Worm (Caenorhabditis elegans) whole organism, late embryonic: ENCODE data around the gene chil-24.

Experiments used
- C08G9.2 ChIP-seq: sonication (generic microtip); optimal IDR thresholded peaks from 2 replicates; lab custom pipeline; 2016; ENCODE audit warnings: mild to moderate bottlenecking, missing genetic modification characterization, moderate library complexity, missing compliant biosample characterization
- C38D4.7 ChIP-seq: fragments of 200-800 bp; sonication (Bioruptor generic); optimal IDR thresholded peaks from 2 replicates; lab custom pipeline; 2018; ENCODE audit warnings: mild to moderate bottlenecking, missing genetic modification characterization, moderate library complexity, missing compliant biosample characterization
- F13H6.1 ChIP-seq: sonication (generic microtip); optimal IDR thresholded peaks from 2 replicates; lab custom pipeline; 2016; ENCODE audit warnings: missing genetic modification characterization, missing compliant biosample characterization
- K02D7.2 ChIP-seq: sonication (generic microtip); optimal IDR thresholded peaks from 2 replicates; lab custom pipeline; 2017; ENCODE audit warnings: mild to moderate bottlenecking, missing genetic modification characterization, missing compliant biosample characterization
- T23F11.4 ChIP-seq: fragments of 200-800 bp; sonication (Bioruptor generic); optimal IDR thresholded peaks from 2 replicates; lab custom pipeline; 2018; ENCODE audit warnings: mild to moderate bottlenecking, missing genetic modification characterization, missing compliant biosample characterization
- ceh-14 ChIP-seq: sonication (generic microtip); optimal IDR thresholded peaks from 2 replicates; lab custom pipeline; 2016; ENCODE audit warnings: missing genotype, missing genetic modification characterization, missing compliant biosample characterization
- ceh-2 ChIP-seq: sonication (generic microtip); optimal IDR thresholded peaks from 2 replicates; lab custom pipeline; 2016; ENCODE audit warnings: missing genotype, missing genetic modification characterization, missing compliant biosample characterization
- ceh-30 ChIP-seq: fragments of 150-350 bp; optimal IDR thresholded peaks from 2 replicates; lab custom pipeline; 2014; ENCODE audit warnings: missing biosample characterization, missing genetic modification characterization
- ceh-31 ChIP-seq: sonication (generic microtip); optimal IDR thresholded peaks from 2 replicates; lab custom pipeline; 2016; ENCODE audit warnings: missing genetic modification characterization, missing compliant biosample characterization
- ceh-34 ChIP-seq: sonication (generic microtip); optimal IDR thresholded peaks from 2 replicates; lab custom pipeline; 2016; ENCODE audit warnings: mild to moderate bottlenecking, missing genetic modification characterization, missing compliant biosample characterization
- ceh-45 ChIP-seq: fragments of 200-800 bp; sonication (Bioruptor generic); IDR thresholded peaks from 2 replicates; pipeline ENCODE4 v1.3.6; 2022; ENCODE audit warnings: missing genetic modification reagents, missing genetic modification characterization, missing compliant biosample characterization
- ceh-48 ChIP-seq: sonication (generic microtip); optimal IDR thresholded peaks from 2 replicates; lab custom pipeline; 2016; ENCODE audit warnings: missing genetic modification characterization, inconsistent platforms, missing compliant biosample characterization
- ceh-9 ChIP-seq: sonication (generic microtip); optimal IDR thresholded peaks from 2 replicates; lab custom pipeline; 2016; ENCODE audit warnings: mild to moderate bottlenecking, missing genetic modification characterization, inconsistent platforms, missing compliant biosample characterization
- dmd-4 ChIP-seq: sonication (generic microtip); optimal IDR thresholded peaks from 2 replicates; lab custom pipeline; 2016; ENCODE audit warnings: borderline replicate concordance, missing genetic modification characterization, missing compliant biosample characterization
- elt-2 ChIP-seq: sonication (generic microtip); optimal IDR thresholded peaks from 2 replicates; lab custom pipeline; 2016; ENCODE audit warnings: missing genetic modification reagents, missing genetic modification characterization, missing compliant biosample characterization
- elt-4 ChIP-seq: sonication (generic microtip); optimal IDR thresholded peaks from 2 replicates; lab custom pipeline; 2016; ENCODE audit warnings: missing genetic modification characterization, missing compliant biosample characterization
- eyg-1 ChIP-seq: sonication (generic microtip); optimal IDR thresholded peaks from 2 replicates; lab custom pipeline; 2016; ENCODE audit warnings: missing genotype, missing genetic modification characterization, missing compliant biosample characterization
- gmeb-2 ChIP-seq: sonication (generic microtip); optimal IDR thresholded peaks from 2 replicates; lab custom pipeline; 2016; ENCODE audit warnings: missing genetic modification characterization, inconsistent platforms, missing compliant biosample characterization
- hlh-13 ChIP-seq: fragments of 200-800 bp; sonication (Bioruptor generic); optimal IDR thresholded peaks from 2 replicates; lab custom pipeline; 2018; ENCODE audit warnings: mild to moderate bottlenecking, missing genetic modification characterization, missing compliant biosample characterization
- hlh-15 ChIP-seq: sonication (generic microtip); optimal IDR thresholded peaks from 2 replicates; lab custom pipeline; 2016; ENCODE audit warnings: missing genetic modification characterization, missing compliant biosample characterization
- hlh-30 ChIP-seq: sonication (generic microtip); optimal IDR thresholded peaks from 2 replicates; lab custom pipeline; 2017; ENCODE audit warnings: antibody characterized with exemption, missing genetic modification characterization, missing compliant biosample characterization; ENCODE audit not compliant: insufficient read depth
- hlh-8 ChIP-seq: sonication (generic microtip); optimal IDR thresholded peaks from 2 replicates; lab custom pipeline; 2016; ENCODE audit warnings: missing genotype, missing genetic modification characterization, missing compliant biosample characterization
- lim-6 ChIP-seq: sonication (generic microtip); optimal IDR thresholded peaks from 2 replicates; lab custom pipeline; 2016; ENCODE audit warnings: missing genetic modification characterization, missing compliant biosample characterization
- madf-2 ChIP-seq: sonication (generic microtip); optimal IDR thresholded peaks from 2 replicates; lab custom pipeline; 2017; ENCODE audit warnings: missing genetic modification characterization, missing compliant biosample characterization
- mec-3 ChIP-seq: sonication (generic microtip); optimal IDR thresholded peaks from 2 replicates; lab custom pipeline; 2016; ENCODE audit warnings: borderline replicate concordance, missing genetic modification characterization, missing compliant biosample characterization
- nhr-232 ChIP-seq: sonication (generic microtip); optimal IDR thresholded peaks from 2 replicates; lab custom pipeline; 2016; ENCODE audit warnings: missing genetic modification characterization, missing compliant biosample characterization
- odd-2 ChIP-seq: sonication (generic microtip); optimal IDR thresholded peaks from 2 replicates; lab custom pipeline; 2017; ENCODE audit warnings: antibody characterized with exemption, mild to moderate bottlenecking, missing genetic modification characterization, missing compliant biosample characterization
- pat-9 ChIP-seq: fragments of 200-800 bp; sonication (Bioruptor generic); optimal IDR thresholded peaks from 2 replicates; lab custom pipeline; 2018; ENCODE audit warnings: mild to moderate bottlenecking, missing genetic modification characterization, moderate library complexity, missing compliant biosample characterization
- pha-2 ChIP-seq: sonication (generic microtip); optimal IDR thresholded peaks from 2 replicates; lab custom pipeline; 2017; ENCODE audit warnings: mild to moderate bottlenecking, missing genetic modification characterization, missing compliant biosample characterization
- pqm-1 ChIP-seq: sonication (generic microtip); optimal IDR thresholded peaks from 2 replicates; lab custom pipeline; 2016; ENCODE audit warnings: missing genetic modification characterization, missing compliant biosample characterization
- ref-2 ChIP-seq: sonication (generic microtip); optimal IDR thresholded peaks from 2 replicates; lab custom pipeline; 2016; ENCODE audit warnings: missing genetic modification characterization, missing compliant biosample characterization
- rnt-1 ChIP-seq: sonication (generic microtip); optimal IDR thresholded peaks from 2 replicates; lab custom pipeline; 2016; ENCODE audit warnings: missing genetic modification characterization, missing compliant biosample characterization
- sdc-2 ChIP-seq: sonication (generic microtip); optimal IDR thresholded peaks from 2 replicates; lab custom pipeline; 2016; ENCODE audit warnings: missing genotype, missing genetic modification characterization, missing compliant biosample characterization
- sox-2 ChIP-seq: fragments of 200-800 bp; sonication (Bioruptor generic); IDR thresholded peaks from 2 replicates; pipeline ENCODE4 v1.3.6; 2022; ENCODE audit warnings: missing genetic modification reagents, missing genetic modification characterization, missing compliant biosample characterization
- sox-4 ChIP-seq: sonication (generic microtip); optimal IDR thresholded peaks from 2 replicates; lab custom pipeline; 2017; ENCODE audit warnings: mild to moderate bottlenecking, missing genetic modification characterization, inconsistent platforms, missing compliant biosample characterization
- tbx-2 ChIP-seq: sonication (generic microtip); optimal IDR thresholded peaks from 2 replicates; lab custom pipeline; 2016; ENCODE audit warnings: missing genetic modification characterization, missing compliant biosample characterization
- ttx-3 ChIP-seq: sonication (generic microtip); optimal IDR thresholded peaks from 2 replicates; lab custom pipeline; 2016; ENCODE audit warnings: missing genetic modification reagents, missing genetic modification characterization, missing compliant biosample characterization
- zip-5 ChIP-seq: sonication (generic microtip); optimal IDR thresholded peaks from 2 replicates; lab custom pipeline; 2016; ENCODE audit warnings: missing genetic modification characterization, missing compliant biosample characterization

The chil-24 gene

ce11 chrII:3110099-3110498 is 18.9 kb upstream of the chil-24 start:
- no peak for TF ChIP-seq mec-3 (tag; lab: Kevin White, UChicago)
- no peak for TF ChIP-seq zip-5 (tag; lab: Kevin White, UChicago)
- TF ChIP-seq sox-2, result no peak
- TF ChIP-seq C38D4.7 (GFP tag; lab: Kevin White, UChicago), result no peak
- TF ChIP-seq C08G9.2 (tag; lab: Kevin White, UChicago), result no peak
- no peak for TF ChIP-seq tbx-2 (tag; lab: Kevin White, UChicago)
- TF ChIP-seq ceh-2, result no peak
- TF ChIP-seq madf-2 (tag; lab: Kevin White, UChicago), result no peak
- TF ChIP-seq pqm-1, result no peak
- no peak for TF ChIP-seq elt-2
- TF ChIP-seq pat-9 (tag; lab: Kevin White, UChicago), result no peak
- TF ChIP-seq T23F11.4 (GFP tag; lab: Kevin White, UChicago), result no peak
- no peak for TF ChIP-seq ceh-34 (tag; lab: Kevin White, UChicago)
- no peak for TF ChIP-seq K02D7.2
- no peak for TF ChIP-seq hlh-30 (tag; lab: Kevin White, UChicago)
- no peak for TF ChIP-seq hlh-13 (GFP tag; lab: Kevin White, UChicago)
- TF ChIP-seq dmd-4 (tag; lab: Kevin White, UChicago), result no peak

DNA sequence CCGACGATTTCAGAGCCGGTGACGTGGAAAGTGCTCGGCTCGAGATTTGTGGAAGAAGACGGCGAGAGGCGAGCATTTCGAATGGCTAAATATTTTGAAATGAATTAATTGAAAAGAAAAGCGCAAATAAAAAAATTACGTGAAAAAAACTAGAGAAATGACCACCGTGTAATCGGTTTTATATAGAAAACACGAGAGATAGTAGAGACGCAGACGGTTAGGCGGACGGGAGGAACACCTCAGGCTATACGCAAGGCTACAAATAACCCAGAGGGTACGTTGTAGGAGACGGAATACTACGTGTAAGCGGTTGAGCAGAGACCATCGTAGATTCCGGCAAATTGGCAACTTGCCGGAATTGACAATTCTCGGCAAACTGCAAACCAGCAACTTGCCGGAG is 17.8 kb upstream of the chil-24 start, which contains the start of gene Y25C1A.13:
Y25C1A.13 (minus strand) TSS at position 101 of the 400 bp plus-strand sequence.
- TF ChIP-seq nhr-232 (tag; lab: Kevin White, UChicago), result no peak
- TF ChIP-seq ceh-31 (tag; lab: Kevin White, UChicago), result no peak
- no peak for TF ChIP-seq ceh-9
- no peak for TF ChIP-seq zip-5 (tag; lab: Kevin White, UChicago)
- TF ChIP-seq, all 69 proteins: peak for 0

ce11 chrII:3112313-3112712 is 16.6 kb upstream of the chil-24 start, which contains the start of gene Y25C1A.2:
TSS of gene Y25C1A.2 (plus strand) at chrII:3112613.
- TF ChIP-seq hlh-30 (tag; lab: Kevin White, UChicago) (no peak), lim-6 (no peak), pha-2 (tag; lab: Kevin White, UChicago) (no peak), ceh-48 (no peak), hlh-13 (GFP tag; lab: Kevin White, UChicago) (no peak)

ce11 chrII:3113289-3113688 is 15.7 kb upstream of the chil-24 start:
- TF ChIP-seq sox-4 (tag; lab: Kevin White, UChicago), result no peak
- TF ChIP-seq hlh-15 (tag; lab: Kevin White, UChicago), result no peak
- no peak for TF ChIP-seq nhr-232 (tag; lab: Kevin White, UChicago)
- TF ChIP-seq elt-4 (tag; lab: Kevin White, UChicago), result no peak
- no peak for TF ChIP-seq hlh-8
- TF ChIP-seq odd-2 (tag; lab: Kevin White, UChicago), result no peak
- TF ChIP-seq lim-6, result no peak
- TF ChIP-seq ceh-30 (tag; lab: Kevin White, UChicago), result no peak
- no peak for TF ChIP-seq T23F11.4 (GFP tag; lab: Kevin White, UChicago)
- TF ChIP-seq eyg-1 (tag; lab: Kevin White, UChicago), result no peak

ce11 chrII:3113934-3114333 is 15.0 kb upstream of the chil-24 start, which contains the start of gene clec-123:
TSS of gene clec-123 (plus strand) at chrII:3114234.
- no peak for TF ChIP-seq C38D4.7 (GFP tag; lab: Kevin White, UChicago)
- no peak for TF ChIP-seq ceh-14 (tag; lab: Kevin White, UChicago)
- TF ChIP-seq, all 69 proteins: peak for 0

DNA sequence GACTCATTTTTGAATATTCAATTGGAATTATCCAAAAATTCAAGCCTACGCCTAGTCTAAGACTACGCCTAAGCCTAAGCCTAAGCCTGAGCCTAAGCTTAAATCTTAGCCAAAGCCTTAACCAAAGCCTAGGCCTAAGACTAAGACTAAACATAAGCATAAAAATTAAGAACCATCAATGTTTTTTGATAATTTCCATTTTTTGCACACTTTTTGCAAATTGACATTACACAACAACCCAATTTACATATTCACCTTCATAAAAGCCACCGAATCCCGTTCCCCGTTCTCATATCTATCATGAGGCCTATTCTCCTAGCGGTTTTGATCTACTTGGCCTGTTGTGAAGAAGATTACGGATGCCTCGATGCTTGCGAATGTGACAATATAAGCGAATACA is 11.5 kb upstream of the chil-24 start, which contains the start of gene T10D4.7:
T10D4.7 (plus strand) TSS at position 301 of the 400 bp plus-strand sequence.
- TF ChIP-seq zip-5 (tag; lab: Kevin White, UChicago), result no peak
- TF ChIP-seq ceh-2, result no peak
- no peak for TF ChIP-seq gmeb-2 (tag; lab: Kevin White, UChicago)
- no peak for TF ChIP-seq tbx-2 (tag; lab: Kevin White, UChicago)
- no peak for TF ChIP-seq ref-2 (tag; lab: Kevin White, UChicago)
- TF ChIP-seq sdc-2, result no peak
- TF ChIP-seq sox-2, result no peak
- TF ChIP-seq ttx-3 (tag; lab: Kevin White, UChicago), result no peak
- no peak for TF ChIP-seq F13H6.1 (tag; lab: Kevin White, UChicago)
- no peak for TF ChIP-seq rnt-1 (tag; lab: Kevin White, UChicago)
- no peak for TF ChIP-seq ceh-45 (GFP tag; lab: Robert Waterston, UW)
